Worm (Caenorhabditis elegans) whole organism, L3 larva: ENCODE measurements around the gene srt-56.

Experiments used
- R02D3.7 ChIP-seq: fragments of 150-350 bp; optimal IDR thresholded peaks from 2 replicates; lab custom pipeline; 2014; ENCODE audit warnings: missing biosample characterization, missing genetic modification characterization
- aly-2 ChIP-seq: fragments of 150-350 bp; optimal IDR thresholded peaks from 2 replicates; lab custom pipeline; 2014; ENCODE audit warnings: missing biosample characterization, missing genetic modification characterization
- ama-1 ChIP-seq: fragments of 150-350 bp; optimal IDR thresholded peaks from 2 replicates; lab custom pipeline; 2018
- ceh-28 ChIP-seq: fragments of 150-350 bp; optimal IDR thresholded peaks from 2 replicates; lab custom pipeline; 2014; ENCODE audit warnings: missing biosample characterization, missing genetic modification reagents, missing genetic modification characterization
- ceh-82 ChIP-seq: fragments of 150-350 bp; optimal IDR thresholded peaks from 2 replicates; lab custom pipeline; 2014; ENCODE audit warnings: missing biosample characterization, missing genetic modification characterization
- ceh-9 ChIP-seq: sonication (generic microtip); optimal IDR thresholded peaks from 2 replicates; lab custom pipeline; 2018; ENCODE audit warnings: missing biosample characterization, missing genetic modification characterization
- daf-12 ChIP-seq: fragments of 150-350 bp; optimal IDR thresholded peaks from 2 replicates; lab custom pipeline; 2014; ENCODE audit warnings: missing biosample characterization, missing genetic modification reagents, missing genetic modification characterization
- egl-27 ChIP-seq: sonication (generic microtip); optimal IDR thresholded peaks from 4 replicates; lab custom pipeline; 2017; ENCODE audit warnings: missing biosample characterization, missing genetic modification reagents, missing genetic modification characterization
- egl-5 ChIP-seq: fragments of 150-350 bp; optimal IDR thresholded peaks from 2 replicates; lab custom pipeline; 2017; ENCODE audit warnings: missing biosample characterization, missing genetic modification reagents, missing genetic modification characterization, inconsistent platforms
- elt-1 ChIP-seq: fragments of 150-350 bp; optimal IDR thresholded peaks from 2 replicates; lab custom pipeline; 2014; ENCODE audit warnings: missing biosample characterization, missing genetic modification characterization
- elt-3 ChIP-seq, 3 experiments: fragments of 150-350 bp in 1 of 3; sonication (generic microtip) in 2 of 3; optimal IDR thresholded peaks; 2 replicates in 2 of 3; 4 replicates in 1 of 3; lab custom pipeline; 2014 to 2017; ENCODE audit warnings: missing biosample characterization in 3 of 3, missing genetic modification characterization in 3 of 3
- eor-1 ChIP-seq, 2 experiments: fragments of 150-350 bp; optimal IDR thresholded peaks; 2 replicates each; lab custom pipeline; 2014 to 2018; ENCODE audit warnings: missing biosample characterization in 2 of 2, missing genetic modification characterization in 2 of 2
- fkh-10 ChIP-seq: sonication (generic microtip); optimal IDR thresholded peaks from 2 replicates; lab custom pipeline; 2017; ENCODE audit warnings: missing biosample characterization, missing genetic modification reagents, missing genetic modification characterization
- fkh-2 ChIP-seq: fragments of 150-350 bp; optimal IDR thresholded peaks from 2 replicates; lab custom pipeline; 2014; ENCODE audit warnings: missing biosample characterization, missing genetic modification reagents, missing genetic modification characterization
- hmg-11 ChIP-seq: sonication (generic microtip); optimal IDR thresholded peaks from 2 replicates; lab custom pipeline; 2016; ENCODE audit warnings: missing genetic modification characterization, missing compliant biosample characterization
- jun-1 ChIP-seq: fragments of 150-350 bp; optimal IDR thresholded peaks from 2 replicates; lab custom pipeline; 2014; ENCODE audit warnings: missing biosample characterization, missing genetic modification reagents, missing genetic modification characterization
- lin-39 ChIP-seq: fragments of 150-350 bp; optimal IDR thresholded peaks from 2 replicates; lab custom pipeline; 2018; ENCODE audit warnings: missing biosample characterization, missing genetic modification reagents, missing genetic modification characterization
- mdl-1 ChIP-seq: fragments of 150-350 bp; optimal IDR thresholded peaks from 2 replicates; lab custom pipeline; 2014; ENCODE audit warnings: missing biosample characterization, missing genetic modification characterization
- mml-1 ChIP-seq: fragments of 150-350 bp; sonication (generic microtip); optimal IDR thresholded peaks from 3 replicates; lab custom pipeline; 2014; ENCODE audit warnings: missing biosample characterization, missing genetic modification characterization
- nfya-1 ChIP-seq: sonication (generic microtip); optimal IDR thresholded peaks from 2 replicates; lab custom pipeline; 2017; ENCODE audit warnings: missing genetic modification characterization, mild to moderate bottlenecking, missing compliant biosample characterization, antibody characterized with exemption, moderate library complexity; ENCODE audit not compliant: insufficient read depth
- nhr-11 ChIP-seq: fragments of 150-350 bp; optimal IDR thresholded peaks from 2 replicates; lab custom pipeline; 2014; ENCODE audit warnings: missing biosample characterization, missing genetic modification characterization
- nhr-237 ChIP-seq: fragments of 150-350 bp; optimal IDR thresholded peaks from 2 replicates; lab custom pipeline; 2014; ENCODE audit warnings: missing biosample characterization, missing genetic modification characterization
- nhr-28 ChIP-seq: fragments of 150-350 bp; optimal IDR thresholded peaks from 2 replicates; lab custom pipeline; 2014; ENCODE audit warnings: missing biosample characterization, missing genetic modification characterization
- nhr-43 ChIP-seq: sonication (generic microtip); optimal IDR thresholded peaks from 2 replicates; lab custom pipeline; 2016; ENCODE audit warnings: mild to moderate bottlenecking, missing genetic modification characterization, missing compliant biosample characterization; ENCODE audit not compliant: poor library complexity, severe bottlenecking
- nhr-76 ChIP-seq: fragments of 150-350 bp; sonication (generic microtip); optimal IDR thresholded peaks from 5 replicates; lab custom pipeline; 2014; ENCODE audit warnings: missing biosample characterization, missing genetic modification characterization
- nhr-77 ChIP-seq: fragments of 150-350 bp; optimal IDR thresholded peaks from 2 replicates; lab custom pipeline; 2014; ENCODE audit warnings: missing biosample characterization, missing genetic modification characterization
- pha-4 ChIP-seq: fragments of 150-350 bp; optimal IDR thresholded peaks from 2 replicates; lab custom pipeline; 2014; ENCODE audit warnings: missing biosample characterization, missing genetic modification reagents, missing genetic modification characterization
- pqm-1 ChIP-seq: fragments of 150-350 bp; optimal IDR thresholded peaks from 2 replicates; lab custom pipeline; 2017; ENCODE audit warnings: missing biosample characterization, missing genetic modification characterization, inconsistent platforms
- skn-1 ChIP-seq: fragments of 150-350 bp; optimal IDR thresholded peaks from 2 replicates; lab custom pipeline; 2014; ENCODE audit warnings: missing biosample characterization, missing genetic modification characterization
- snpc-4 ChIP-seq: fragments of 150-350 bp; optimal IDR thresholded peaks from 2 replicates; lab custom pipeline; 2014; ENCODE audit warnings: missing biosample characterization, missing genetic modification characterization
- tbx-2 ChIP-seq: sonication (generic microtip); optimal IDR thresholded peaks from 2 replicates; lab custom pipeline; 2016; ENCODE audit warnings: mild to moderate bottlenecking, missing genetic modification characterization, missing compliant biosample characterization
- unc-39 ChIP-seq: sonication (generic microtip); optimal IDR thresholded peaks from 4 replicates; lab custom pipeline; 2017; ENCODE audit warnings: missing biosample characterization, missing genetic modification characterization
- ztf-11 ChIP-seq: fragments of 150-350 bp; optimal IDR thresholded peaks from 2 replicates; lab custom pipeline; 2014; ENCODE audit warnings: missing biosample characterization, missing genetic modification characterization

Gene srt-56

DNA sequence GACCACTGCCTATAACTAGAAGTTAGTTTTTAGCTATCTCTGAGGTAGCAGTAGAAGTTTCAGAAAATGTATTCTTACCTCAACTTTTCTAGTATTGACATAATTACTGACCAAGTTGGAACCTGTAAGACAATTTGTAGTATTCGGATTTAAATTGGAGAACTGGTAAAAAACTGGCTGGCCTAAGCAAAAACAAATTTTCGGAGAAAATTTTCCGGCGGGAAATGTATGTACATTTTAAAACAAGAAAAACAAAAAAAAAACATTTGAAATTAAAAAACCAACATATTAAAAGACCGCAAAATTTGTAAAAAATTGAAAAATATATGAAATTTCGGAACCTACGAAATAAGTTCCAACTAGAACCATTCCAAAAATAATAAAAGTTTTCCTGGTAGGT lies 25.3 kb upstream of the srt-56 start, which contains the start of gene srab-11:
Gene srab-11, minus strand, starts transcription at position 101 of the 400 bp plus-strand sequence.
- TF ChIP-seq ceh-82: no peak
- TF ChIP-seq pqm-1 (tag; lab: Kevin White, UChicago): no peak
- no peak for TF ChIP-seq ztf-11 (tag; lab: Kevin White, UChicago)
- TF ChIP-seq ama-1 (lab: Kevin White, UChicago): no peak
- TF ChIP-seq egl-27 (tag; lab: Kevin White, UChicago): no peak

DNA sequence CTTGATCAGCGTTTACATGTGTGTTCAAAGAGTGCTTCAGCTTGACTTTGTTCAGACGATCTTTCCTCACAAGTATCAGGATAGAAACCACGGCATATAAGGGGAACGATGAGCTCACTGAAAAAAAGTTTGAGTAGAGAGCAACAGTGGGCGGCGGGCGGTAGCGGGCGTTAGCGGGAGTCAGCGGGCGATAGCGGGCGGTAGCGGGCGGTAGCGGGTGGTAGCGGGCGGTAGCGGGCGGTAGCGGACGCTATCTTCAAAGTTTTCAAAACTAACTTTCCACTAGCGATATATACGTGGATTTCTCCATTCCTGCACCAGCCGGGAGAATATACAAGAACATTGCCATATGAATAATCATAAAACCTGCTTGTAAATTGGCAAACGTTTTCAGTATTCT lies 23.6 kb upstream of the srt-56 start:
- no peak for TF ChIP-seq egl-5 (tag; lab: Kevin White, UChicago)
- TF ChIP-seq elt-1 (tag; lab: Kevin White, UChicago): no peak
- no peak for TF ChIP-seq ama-1 (lab: Kevin White, UChicago)
- TF ChIP-seq ceh-28: no peak
- no peak for TF ChIP-seq lin-39 (tag; lab: Kevin White, UChicago)
- TF ChIP-seq mml-1 (tag; lab: Kevin White, UChicago): no peak
- no peak for TF ChIP-seq nhr-11 (tag; lab: Kevin White, UChicago)
- no peak for TF ChIP-seq nhr-43
- TF ChIP-seq skn-1 (tag; lab: Kevin White, UChicago): no peak
- no peak for TF ChIP-seq aly-2 (tag; lab: Kevin White, UChicago)
- TF ChIP-seq snpc-4: no peak
- no peak for TF ChIP-seq elt-3 (tag; optimal IDR thresholded peaks at IDR 0.05; lab: Kevin White, UChicago)
- no peak for TF ChIP-seq R02D3.7 (tag; lab: Kevin White, UChicago)

DNA sequence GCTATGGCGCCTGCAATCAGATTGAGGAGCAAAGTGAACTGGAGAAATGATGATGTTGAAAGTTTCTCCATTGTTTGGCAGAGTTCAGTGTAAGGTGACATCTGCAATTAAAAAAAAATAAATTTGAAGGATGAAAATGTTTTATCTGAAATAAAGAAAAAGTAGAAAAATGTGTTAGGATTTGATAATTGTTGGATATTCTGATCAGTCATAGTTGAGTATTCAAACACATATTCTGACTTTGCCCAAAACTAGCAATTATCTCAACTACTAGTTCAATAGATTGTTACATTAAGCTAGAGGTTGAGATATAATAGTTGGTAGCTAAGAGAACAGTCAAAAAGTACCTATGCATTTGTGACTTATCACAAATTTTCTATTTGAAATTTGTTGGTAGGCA lies 22.9 kb upstream of the srt-56 start, which contains the start of gene srab-10:
Gene srab-10, minus strand, starts transcription at position 101 of the 400 bp plus-strand sequence.
- TF ChIP-seq egl-5 (tag; lab: Kevin White, UChicago) (no peak), lin-39 (tag; lab: Kevin White, UChicago) (no peak), daf-12 (tag; lab: Kevin White, UChicago) (no peak), mdl-1 (tag; lab: Kevin White, UChicago) (no peak), skn-1 (tag; lab: Kevin White, UChicago) (no peak), fkh-10 (GFP tag; lab: Kevin White, UChicago) (no peak), nhr-237 (tag; lab: Kevin White, UChicago) (no peak), ceh-82 (no peak), eor-1 (tag; optimal IDR thresholded peaks at IDR 0.05; lab: Kevin White, UChicago) (no peak), jun-1 (tag; lab: Kevin White, UChicago) (no peak), nfya-1 (no peak), ceh-9 (no peak)

DNA sequence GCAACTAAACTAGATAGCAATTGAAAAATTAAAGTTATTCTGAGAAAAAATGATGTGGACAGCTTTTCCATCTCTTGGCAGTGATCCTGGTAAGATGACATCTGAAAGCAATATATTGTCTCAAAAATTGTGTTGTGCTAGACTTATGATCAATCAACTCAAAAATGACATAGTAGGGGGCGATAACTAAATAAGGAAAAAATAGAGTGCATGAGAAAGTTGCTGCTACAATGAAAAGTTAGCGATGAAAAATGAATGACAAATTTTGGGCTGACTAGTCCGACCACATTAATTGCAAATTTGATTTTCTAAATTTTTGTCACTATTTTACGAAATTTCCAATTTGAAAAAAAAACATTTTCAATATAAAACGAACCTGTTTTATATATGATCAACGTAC lies 19.5 kb upstream of the srt-56 start, which contains the start of gene srab-9:
Gene srab-9, minus strand, starts transcription at position 101 of the 400 bp plus-strand sequence.
- TF ChIP-seq egl-5 (tag; lab: Kevin White, UChicago): no peak
- no peak for TF ChIP-seq tbx-2 (tag; lab: Kevin White, UChicago)
- TF ChIP-seq fkh-10 (GFP tag; lab: Kevin White, UChicago): no peak
- no peak for TF ChIP-seq egl-27 (tag; lab: Kevin White, UChicago)
- TF ChIP-seq ztf-11 (tag; lab: Kevin White, UChicago): no peak
- TF ChIP-seq nhr-11 (tag; lab: Kevin White, UChicago): no peak
- no peak for TF ChIP-seq nfya-1
- no peak for TF ChIP-seq fkh-2 (tag; lab: Kevin White, UChicago)
- no peak for TF ChIP-seq ceh-28
- no peak for TF ChIP-seq jun-1 (tag; lab: Kevin White, UChicago)
- TF ChIP-seq nhr-76 (tag; lab: Kevin White, UChicago): no peak
- TF ChIP-seq nhr-77 (tag; lab: Kevin White, UChicago): no peak
- no peak for TF ChIP-seq elt-3 (tag; optimal IDR thresholded peaks at IDR 0.05; lab: Kevin White, UChicago)

DNA sequence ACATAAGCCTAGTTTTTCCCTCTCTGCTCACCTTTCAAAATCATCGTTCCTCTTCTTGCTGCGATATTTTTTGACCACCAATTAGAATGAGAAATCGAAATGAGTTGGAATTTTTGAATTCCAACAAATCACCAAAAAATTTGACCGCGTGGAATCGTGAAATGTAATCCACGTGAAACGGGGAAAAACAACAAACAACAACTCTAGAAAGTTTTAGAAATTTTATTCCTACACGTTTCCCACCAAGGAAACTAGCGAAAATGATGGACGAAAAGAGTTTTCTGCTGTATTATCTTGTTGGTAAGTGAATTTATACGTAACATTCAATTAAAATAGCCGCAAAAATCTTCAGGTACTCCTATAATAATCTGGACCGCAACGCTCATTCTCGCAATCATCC lies 16.8 kb upstream of the srt-56 start, which contains the start of the genes irld-3 and F02C9.1:
Gene irld-3, minus strand, starts transcription at position 101 of the 400 bp plus-strand sequence.
Gene F02C9.1, plus strand, starts transcription at position 216 of the 400 bp plus-strand sequence.
- TF ChIP-seq lin-39 (tag; lab: Kevin White, UChicago) (no peak), mdl-1 (tag; lab: Kevin White, UChicago) (no peak), nfya-1 (no peak), egl-5 (tag; lab: Kevin White, UChicago) (no peak), eor-1 (tag; optimal IDR thresholded peaks at IDR 0.05; lab: Kevin White, UChicago) (no peak), nhr-28 (tag; lab: Kevin White, UChicago) (no peak), pha-4 (tag; lab: Kevin White, UChicago) (no peak), nhr-11 (tag; lab: Kevin White, UChicago) (no peak), hmg-11 (no peak), ceh-28 (no peak), aly-2 (tag; lab: Kevin White, UChicago) (no peak), unc-39 (tag; lab: Kevin White, UChicago) (no peak), nhr-237 (tag; lab: Kevin White, UChicago) (no peak), skn-1 (tag; lab: Kevin White, UChicago) (no peak), jun-1 (tag; lab: Kevin White, UChicago) (no peak), tbx-2 (tag; lab: Kevin White, UChicago) (no peak)
